Fruit fly (Drosophila melanogaster): Measurements from ENCODE around the gene CG3909.

- no peak for TF ChIP-seq Myc (optimal IDR thresholded peaks at IDR 0.05)
- TF ChIP-seq insv (optimal IDR thresholded peaks at IDR 0.05): no peak
Measured at dm6 chr3R:10067605-10068004, 24.5 kb downstream of the CG3909 start, which contains the start of gene CG33784.
